Worm (Caenorhabditis elegans): ENCODE measurements around the gene mrpl-44.

mrpl-44 gene

DNA sequence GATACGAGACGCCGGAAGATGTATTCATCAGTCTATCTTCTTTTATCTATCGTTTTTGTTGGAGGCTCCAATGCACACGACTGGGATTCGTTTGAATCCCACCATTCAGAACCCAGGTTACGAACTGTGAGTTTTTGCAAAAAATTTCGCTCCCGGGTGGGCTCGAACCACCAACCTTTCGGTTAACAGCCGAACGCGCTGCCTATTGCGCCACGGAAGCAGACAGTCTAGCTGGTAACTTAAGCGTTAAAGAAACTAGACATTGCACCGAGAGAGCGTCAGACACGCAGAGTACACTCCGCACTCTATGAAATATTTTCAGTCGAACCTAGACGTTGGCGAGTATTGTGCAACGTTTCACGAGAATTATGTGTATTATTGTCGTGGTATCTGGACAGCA lies 14.9 kb upstream of the mrpl-44 start:
- TF ChIP-seq ztf-25 (GFP tag; IDR thresholded peaks at IDR 0.05) (0 out of 2 replicates have a peak, but pooled peaks have one; percentile 50), nfyb-1 (GFP tag; IDR thresholded peaks at IDR 0.05) (peak; percentile 85), hrde-1 (tag; optimal IDR thresholded peaks at IDR 0.05; ENCODE audit: borderline replicate concordance) (no peak), dox-1 (GFP tag; IDR thresholded peaks at IDR 0.05) (peak; percentile 81), Y95B8A.8 (GFP tag; IDR thresholded peaks at IDR 0.05) (0 out of 2 replicates have a peak, but pooled peaks have one; percentile 30), tbp1 (GFP tag; optimal IDR thresholded peaks at IDR 0.05) (peak; percentile 94), lsl-1 (GFP tag; optimal IDR thresholded peaks at IDR 0.05) (peak; percentile 56), madf-6 (GFP tag; IDR thresholded peaks at IDR 0.05) (peak; percentile 55; the same call in 1 of the 2 replicates), cebp-1 (GFP tag; IDR thresholded peaks at IDR 0.05) (no peak), cebp-1 (tag; optimal IDR thresholded peaks at IDR 0.05) (no peak), Y56A3A.18 (GFP tag; IDR thresholded peaks at IDR 0.05) (0 out of 2 replicates have a peak, but pooled peaks have one; percentile 70), hsf-1 (GFP tag; IDR thresholded peaks at IDR 0.05) (peak; percentile 9; the same call in 1 of the 2 replicates), T26A5.8 (tag; optimal IDR thresholded peaks at IDR 0.05) (no peak), egl-18 (GFP tag; IDR thresholded peaks at IDR 0.05) (0 out of 2 replicates have a peak, but pooled peaks have one; percentile 36), rpc-1 (optimal IDR thresholded peaks at IDR 0.05) (peak; percentile 74), rpc-1 (tag; optimal IDR thresholded peaks at IDR 0.05) (peak; percentile 80), hmg-1.2 (GFP tag; IDR thresholded peaks at IDR 0.05) (peak; percentile 77), egl-44 (GFP tag; IDR thresholded peaks at IDR 0.05) (peak; percentile 88), nhr-80 (tag; optimal IDR thresholded peaks at IDR 0.05) (peak; percentile 33), snpc-4 (GFP tag; optimal IDR thresholded peaks at IDR 0.05) (peak; percentile 86), snpc-4 (tag; optimal IDR thresholded peaks at IDR 0.05) (peak; percentile 51 to 96 (median 88)), lin-26 (GFP tag; IDR thresholded peaks at IDR 0.05) (peak; percentile 92), egrh-3 (GFP tag; IDR thresholded peaks at IDR 0.05) (peak; percentile 46; the same call in 1 of the 2 replicates), F57A8.1 (GFP tag; optimal IDR thresholded peaks at IDR 0.05) (no peak), rec-8 (tag; optimal IDR thresholded peaks at IDR 0.05) (peak; percentile 31 to 81), lsy-27 (tag; optimal IDR thresholded peaks at IDR 0.05; ENCODE audit: borderline replicate concordance, insufficient read depth) (peak; percentile 77), hlh-26 (GFP tag; conservative IDR thresholded peaks at IDR 0.05) (no peak), snpc-1.3 (tag; optimal IDR thresholded peaks at IDR 0.05; ENCODE audit: insufficient read depth) (peak; percentile 29), lin-40 (tag; optimal IDR thresholded peaks at IDR 0.05) (no peak), lin-54 (GFP tag; optimal IDR thresholded peaks at IDR 0.05) (peak; percentile 54), snpc-1.1 (tag; optimal IDR thresholded peaks at IDR 0.05; ENCODE audit: insufficient read depth) (peak; percentile 88), F33H1.4 (GFP tag; IDR thresholded peaks at IDR 0.05) (peak; percentile 32; the same call in 1 of the 2 replicates), somi-1 (GFP tag; optimal IDR thresholded peaks at IDR 0.05) (peak; percentile 24), hmg-20 (GFP tag; IDR thresholded peaks at IDR 0.05) (peak; percentile 41; the same call in 1 of the 2 replicates), nhr-90 (tag; optimal IDR thresholded peaks at IDR 0.05) (peak; percentile 83), ztf-3 (GFP tag; optimal IDR thresholded peaks at IDR 0.05) (no peak), F49E8.2 (tag; optimal IDR thresholded peaks at IDR 0.05; ENCODE audit: insufficient read depth) (peak; percentile 40), akir-1 (GFP tag; optimal IDR thresholded peaks at IDR 0.05) (no peak), him-1 (tag; optimal IDR thresholded peaks at IDR 0.05) (peak; percentile 92), ekl-4 (GFP tag; IDR thresholded peaks at IDR 0.05) (peak; percentile 63; the same call in 1 of the 2 replicates), mcd-1 (GFP tag; IDR thresholded peaks at IDR 0.05) (peak; percentile 72), lir-1 (GFP tag; conservative IDR thresholded peaks at IDR 0.05) (no peak), let-526 (GFP tag; IDR thresholded peaks at IDR 0.05) (peak; percentile 76; the same call in 1 of the 2 replicates), B0261.1 (tag; optimal IDR thresholded peaks at IDR 0.05) (peak; percentile 84), F22D6.2 (tag; optimal IDR thresholded peaks at IDR 0.05) (no peak), sptf-2 (GFP tag; optimal IDR thresholded peaks at IDR 0.05) (no peak), nfya-2 (GFP tag; IDR thresholded peaks at IDR 0.05) (no peak)

Measured in whole organism, young adult.